Fruit fly (Drosophila melanogaster) Kc167 (cell line): ENCODE data around the gene CG10283.

ENCODE experiments used
- Myc ChIP-seq: fragments of >200 bp; optimal IDR thresholded peaks from 2 replicates; lab custom pipeline; 2017; ENCODE audit warnings: missing external identifiers
- Sin3A ChIP-seq: fragments of >200 bp; optimal IDR thresholded peaks from 2 replicates; lab custom pipeline; 2018; ENCODE audit warnings: missing external identifiers
- h ChIP-seq: fragments of >200 bp; optimal IDR thresholded peaks from 3 replicates; lab custom pipeline; 2018; ENCODE audit warnings: missing external identifiers
- insv ChIP-seq: fragments of >200 bp; optimal IDR thresholded peaks from 3 replicates; lab custom pipeline; 2018; ENCODE audit warnings: missing external identifiers
- psq ChIP-seq: fragments of >200 bp; optimal IDR thresholded peaks from 2 replicates; lab custom pipeline; 2017; ENCODE audit warnings: missing external identifiers
- ttk ChIP-seq: sonication (Bioruptor generic); optimal IDR thresholded peaks from 2 replicates; lab custom pipeline; 2017; ENCODE audit warnings: missing external identifiers

CG10283 gene

dm6 chr2L:18484382-18485050 lies at the start of gene CG10283:
TSS of gene CG10283 (minus strand) at chr2L:18484513.
- TF ChIP-seq psq (lab: Kevin White, UChicago) (no peak), Sin3A (no peak), h (lab: Kevin White, UChicago) (no peak), ttk (lab: Kevin White, UChicago) (no peak), insv (lab: Kevin White, UChicago) (no peak), Myc (lab: Kevin White, UChicago) (no peak)

DNA sequence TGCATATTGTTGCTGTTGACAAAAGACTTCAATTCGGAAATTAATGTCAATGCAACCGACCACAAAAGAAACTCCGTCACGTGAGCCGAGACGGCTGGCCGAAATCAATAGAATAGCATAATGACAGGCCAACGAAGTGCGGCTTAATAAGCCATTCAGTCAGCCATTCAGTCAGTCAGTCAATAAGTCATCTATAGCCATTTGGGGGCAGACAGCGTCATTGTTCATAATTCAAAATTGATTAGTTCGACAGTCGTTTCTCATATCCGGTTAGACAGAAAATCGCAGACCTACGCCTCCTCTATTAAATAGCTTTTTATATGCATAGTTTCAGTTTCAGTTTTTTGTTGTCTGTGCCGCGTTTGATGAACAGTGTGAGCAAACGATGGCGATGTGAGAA lies 41.7 kb upstream of the CG10283 start:
- TF ChIP-seq Myc (lab: Kevin White, UChicago) (no peak), Sin3A (no peak), ttk (lab: Kevin White, UChicago) (no peak), h (lab: Kevin White, UChicago) (no peak), psq (lab: Kevin White, UChicago) (no peak), insv (lab: Kevin White, UChicago) (no peak)

DNA sequence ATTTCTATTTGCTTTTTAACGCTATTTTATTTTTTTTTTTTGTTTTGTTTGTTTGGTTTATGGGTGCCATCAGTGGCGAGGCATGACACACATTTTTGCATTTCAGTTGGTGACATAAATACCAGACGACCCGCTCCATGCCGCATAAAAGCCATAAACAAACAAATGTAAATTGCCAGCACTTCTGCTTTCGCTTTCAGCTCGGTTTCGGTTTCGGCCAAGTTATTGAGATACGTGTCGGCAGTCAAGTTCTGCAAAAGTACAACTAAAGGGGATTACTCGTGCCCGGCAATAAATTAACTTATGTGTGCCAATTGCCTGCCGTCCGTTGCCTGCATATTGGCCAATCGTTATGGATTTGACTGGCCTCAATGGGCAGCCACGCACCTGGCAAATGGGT lies 40.6 kb upstream of the CG10283 start:
- TF ChIP-seq Myc (lab: Kevin White, UChicago) (no peak), Sin3A (no peak), h (lab: Kevin White, UChicago) (no peak), insv (lab: Kevin White, UChicago) (no peak), ttk (lab: Kevin White, UChicago) (no peak), psq (lab: Kevin White, UChicago) (no peak)

DNA sequence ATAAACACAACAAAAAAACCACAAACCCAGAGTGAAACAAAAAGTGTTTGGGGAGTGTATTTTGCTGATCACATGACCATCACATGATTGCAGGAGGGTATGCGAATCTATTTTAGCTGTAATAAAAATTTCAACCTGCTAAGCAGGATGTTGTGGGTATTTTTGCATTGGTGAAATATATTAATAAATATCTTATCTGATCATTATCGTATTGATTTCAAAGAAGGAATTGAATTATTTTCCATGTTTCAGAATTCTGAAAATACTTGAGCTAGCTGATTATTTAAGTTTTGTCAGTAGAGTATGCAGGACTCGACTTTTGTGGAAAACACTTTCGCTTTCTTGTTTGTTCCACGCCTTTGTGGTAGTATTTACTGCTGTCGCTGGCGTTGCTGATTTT lies 38.7 kb upstream of the CG10283 start:
- TF ChIP-seq Sin3A (no peak), ttk (lab: Kevin White, UChicago) (no peak), insv (lab: Kevin White, UChicago) (no peak), h (lab: Kevin White, UChicago) (no peak), Myc (lab: Kevin White, UChicago) (no peak), psq (lab: Kevin White, UChicago) (no peak)

- TF ChIP-seq ttk (lab: Kevin White, UChicago) (no peak), Sin3A (no peak), psq (lab: Kevin White, UChicago) (no peak), Myc (lab: Kevin White, UChicago) (no peak), insv (lab: Kevin White, UChicago) (no peak), h (lab: Kevin White, UChicago) (no peak)
These were observed 37.9 kb upstream of the CG10283 start for dm6 chr2L:18522258-18522657.

DNA sequence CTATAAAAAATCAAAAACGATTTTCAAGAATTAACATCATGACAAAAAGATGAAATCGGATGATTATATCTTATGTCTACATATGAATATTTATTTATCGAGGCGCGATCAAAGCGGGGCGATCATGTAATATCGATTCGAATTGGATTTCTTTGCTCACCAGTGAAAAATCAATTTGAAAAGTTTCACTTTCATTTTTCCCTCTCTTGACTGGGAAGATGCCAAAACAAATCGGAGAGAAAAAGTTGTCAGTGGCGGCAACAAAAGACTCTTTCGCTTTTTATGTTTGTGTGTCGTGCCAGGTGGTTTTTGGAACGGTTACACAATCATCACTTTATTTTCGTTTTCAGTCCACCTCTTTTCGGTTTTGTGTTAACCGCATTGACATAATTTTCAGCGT lies 34.5 kb upstream of the CG10283 start:
- TF ChIP-seq insv (lab: Kevin White, UChicago), result no peak
- TF ChIP-seq h (lab: Kevin White, UChicago), result no peak
- TF ChIP-seq Sin3A, result no peak
- TF ChIP-seq psq (lab: Kevin White, UChicago), result no peak
- TF ChIP-seq ttk (lab: Kevin White, UChicago), result no peak
- no peak for TF ChIP-seq Myc (lab: Kevin White, UChicago)

dm6 chr2L:18517002-18517635 lies 32.8 kb upstream of the CG10283 start, which contains the start of gene CG10211:
TSS of gene CG10211 (plus strand) at chr2L:18517487.
- no peak for TF ChIP-seq Myc (lab: Kevin White, UChicago)
- TF ChIP-seq insv (lab: Kevin White, UChicago), result no peak
- no peak for TF ChIP-seq Sin3A

DNA sequence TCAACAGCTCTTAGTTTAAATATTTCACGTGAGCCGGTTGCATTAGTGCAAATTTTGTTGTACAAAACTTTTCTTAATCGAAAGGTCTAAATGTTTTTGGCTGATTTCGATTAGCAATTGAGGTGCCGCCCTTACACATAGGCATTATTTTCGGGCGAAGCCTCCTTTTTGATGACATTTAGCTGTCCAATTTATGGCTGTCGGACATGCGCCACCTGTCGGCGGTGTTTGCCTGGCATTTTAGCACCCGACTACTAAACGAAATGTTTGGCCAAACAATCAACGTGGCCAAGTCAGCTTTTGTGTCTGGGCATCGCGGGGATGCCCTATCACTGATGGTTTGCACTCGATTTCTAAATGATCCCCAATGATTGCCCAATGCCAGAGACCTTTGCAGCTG lies 32.1 kb upstream of the CG10283 start:
- TF ChIP-seq h (lab: Kevin White, UChicago) (no peak), ttk (lab: Kevin White, UChicago) (no peak), Sin3A (no peak), psq (lab: Kevin White, UChicago) (no peak), insv (lab: Kevin White, UChicago) (no peak), Myc (lab: Kevin White, UChicago) (no peak)

dm6 chr2L:18513402-18513801 lies 29.1 kb upstream of the CG10283 start:
- TF ChIP-seq h (lab: Kevin White, UChicago), result no peak
- no peak for TF ChIP-seq Myc (lab: Kevin White, UChicago)
- no peak for TF ChIP-seq insv (lab: Kevin White, UChicago)
- TF ChIP-seq ttk (lab: Kevin White, UChicago), result no peak
- no peak for TF ChIP-seq psq (lab: Kevin White, UChicago)
- no peak for TF ChIP-seq Sin3A

DNA sequence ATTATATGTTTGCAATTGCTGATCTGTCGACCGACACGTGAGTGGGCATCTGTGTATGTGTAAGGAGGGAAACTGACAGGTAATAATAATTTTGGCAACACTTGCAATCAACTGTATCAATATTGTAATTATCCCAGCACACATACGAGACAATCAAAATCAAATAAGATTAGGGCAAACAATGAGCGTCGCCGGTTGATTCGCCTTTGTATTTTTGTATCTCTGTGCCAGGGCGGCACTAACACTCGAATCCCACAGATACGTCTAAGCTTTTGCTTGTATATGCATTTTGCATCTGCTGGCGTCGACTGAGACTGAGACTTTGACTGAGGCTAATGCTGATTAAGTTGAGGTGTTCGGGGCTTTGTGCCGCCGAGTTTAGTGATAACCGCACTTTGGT lies 24.9 kb upstream of the CG10283 start, which contains the start of gene Ugt301D1:
Ugt301D1 (plus strand) TSS at position 380 of the 400 bp plus-strand sequence.
- TF ChIP-seq Myc (lab: Kevin White, UChicago) (no peak), insv (lab: Kevin White, UChicago) (no peak), psq (lab: Kevin White, UChicago) (no peak), h (lab: Kevin White, UChicago) (no peak), Sin3A (no peak), ttk (lab: Kevin White, UChicago) (no peak)

DNA sequence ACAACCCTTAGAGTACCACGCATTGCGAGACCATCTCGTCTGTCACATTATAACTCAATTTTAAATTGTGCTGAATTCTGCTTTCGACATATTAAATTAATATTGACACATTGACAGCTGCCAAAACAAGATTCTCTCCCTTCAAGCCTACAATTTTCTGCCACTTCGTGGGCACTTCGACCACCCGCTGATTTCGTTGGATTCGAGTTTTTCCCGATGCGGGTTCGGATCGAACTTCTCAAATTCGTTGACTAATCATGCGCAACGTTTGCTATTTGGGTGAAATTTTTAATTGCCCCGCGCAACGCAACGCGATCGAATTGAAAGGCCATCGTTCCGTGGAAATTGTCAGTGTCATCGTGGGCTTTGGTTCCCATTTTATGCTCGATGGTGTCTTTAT lies 22.6 kb upstream of the CG10283 start:
- TF ChIP-seq insv (lab: Kevin White, UChicago), result no peak

DNA sequence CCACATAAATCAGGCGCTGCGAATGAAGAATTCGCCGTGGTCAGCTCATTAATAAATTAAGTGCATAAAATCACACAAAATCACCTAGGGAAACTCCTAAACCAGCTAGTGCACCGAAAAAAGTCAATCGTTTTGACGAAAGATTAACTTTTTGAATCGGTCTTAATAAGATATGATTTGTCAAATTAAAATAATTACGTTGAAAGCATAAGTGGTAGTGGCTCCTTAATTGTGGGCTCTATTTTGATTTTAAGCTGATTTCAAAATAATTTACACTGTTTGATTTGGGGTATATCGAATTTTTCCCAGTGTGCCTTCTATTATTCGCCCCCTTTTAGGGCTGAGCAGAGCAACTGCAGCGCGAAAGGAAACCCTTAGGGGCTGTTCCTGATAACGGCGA lies 21.2 kb upstream of the CG10283 start:
- TF ChIP-seq Myc (lab: Kevin White, UChicago) (no peak), ttk (lab: Kevin White, UChicago) (no peak), Sin3A (no peak), psq (lab: Kevin White, UChicago) (no peak), insv (lab: Kevin White, UChicago) (no peak), h (lab: Kevin White, UChicago) (no peak)
